Worm (Caenorhabditis elegans) whole organism, L1 larva: ENCODE measurements around the gene F49C5.10.

Source experiments
- fos-1 ChIP-seq: fragments of 150-350 bp; optimal IDR thresholded peaks from 2 replicates; lab custom pipeline; 2014; ENCODE audit warnings: missing biosample characterization, missing genetic modification characterization
- nhr-90 ChIP-seq: sonication (generic microtip); optimal IDR thresholded peaks from 2 replicates; lab custom pipeline; 2016; ENCODE audit warnings: mild to moderate bottlenecking, missing genetic modification characterization, missing compliant biosample characterization; ENCODE audit not compliant: poor library complexity
- ztf-4 ChIP-seq: fragments of 150-350 bp; optimal IDR thresholded peaks from 2 replicates; lab custom pipeline; 2014; ENCODE audit warnings: missing biosample characterization, missing genetic modification characterization

ce11 chrII:12539395-12539794 lies 7.2 kb upstream of the F49C5.10 start:
- TF ChIP-seq ztf-4 (tag; lab: Kevin White, UChicago) = no peak
- TF ChIP-seq nhr-90 (tag; lab: Kevin White, UChicago) = no peak
- TF ChIP-seq fos-1 (tag; lab: Kevin White, UChicago) = no peak
